Fruit fly (Drosophila melanogaster): ENCODE data around the gene Ir62a.
A peak's percentile ranks its signal among the peaks of the same experiment; 100 is the strongest.

Ir62a gene

DNA sequence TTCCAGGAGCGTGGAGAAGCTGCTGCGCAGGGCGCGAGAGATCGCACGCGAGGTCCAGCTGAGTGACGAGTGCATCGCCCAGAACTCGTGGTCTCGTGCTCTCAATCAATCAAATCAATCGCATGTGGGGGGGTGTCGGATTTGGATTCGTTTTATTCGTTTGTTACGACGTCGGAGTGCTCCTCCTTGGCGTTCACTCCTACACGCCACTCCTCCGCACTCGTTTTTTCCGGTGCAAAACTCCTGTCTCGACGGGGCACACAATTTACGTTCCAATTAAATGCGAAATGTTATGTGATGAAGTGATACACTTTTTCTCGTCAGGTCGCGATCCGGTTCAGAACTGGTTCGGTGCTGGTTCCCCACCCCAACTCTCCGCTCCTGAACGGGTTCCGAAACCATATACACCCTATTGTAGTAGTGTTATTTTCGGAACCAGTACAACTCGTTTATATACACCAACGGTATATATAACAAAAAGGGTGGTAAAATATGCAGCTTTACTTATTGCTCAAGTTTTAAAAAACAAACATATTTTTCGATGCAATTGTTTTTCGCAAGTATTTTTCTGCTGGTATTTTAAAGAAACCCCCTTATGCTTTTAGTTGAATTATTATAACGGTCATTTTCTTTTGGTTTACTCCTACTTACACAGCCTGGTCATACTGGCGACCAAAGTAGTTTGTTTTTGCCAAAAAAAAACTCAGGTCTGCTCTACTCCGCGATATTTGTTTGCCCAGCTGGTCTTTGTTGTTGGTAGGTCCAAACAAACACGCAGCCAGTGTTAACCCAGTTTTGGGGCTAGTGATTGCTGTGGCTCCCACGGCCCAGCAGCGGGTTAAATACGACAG lies 5.7 kb upstream of the Ir62a start, which contains the start of the genes CG12091 and pns (continued):
- peak; percentile 38; the same call in 1 of the 2 replicates for TF ChIP-seq CG11085 (GFP tag; IDR thresholded peaks at IDR 0.05)
- TF ChIP-seq wor (GFP tag; IDR thresholded peaks at IDR 0.05) = peak; percentile 58
- TF ChIP-seq nerfin-1 (tag; optimal IDR thresholded peaks at IDR 0.05) = peak; percentile 39
- peak; percentile 59 for TF ChIP-seq lbe (GFP tag; optimal IDR thresholded peaks at IDR 0.05)
- peak; percentile 80 for TF ChIP-seq CG30020 (tag; optimal IDR thresholded peaks at IDR 0.05)
- TF ChIP-seq CG4730 (GFP tag; IDR thresholded peaks at IDR 0.05) = peak; percentile 39; the same call in 1 of the 2 replicates
- peak; percentile 68 for TF ChIP-seq CG10543 (GFP tag; optimal IDR thresholded peaks at IDR 0.05)
- TF ChIP-seq CG9932 (GFP tag; IDR thresholded peaks at IDR 0.05) = peak; percentile 77
- no peak for TF ChIP-seq CG14860 (GFP tag; IDR thresholded peaks at IDR 0.05; ENCODE audit: partially characterized antibody)
- no peak for TF ChIP-seq eve (GFP tag; optimal IDR thresholded peaks at IDR 0.05)
- no peak; the same call in 2 of the 3 replicates for TF ChIP-seq zen2 (GFP tag; IDR thresholded peaks at IDR 0.05; ENCODE audit: partially characterized antibody)
- TF ChIP-seq psq (GFP tag; optimal IDR thresholded peaks at IDR 0.05) = peak; percentile 38
- peak; percentile 77 for TF ChIP-seq CG10366 (GFP tag; IDR thresholded peaks at IDR 0.05)
- no peak for TF ChIP-seq Gsc (GFP tag; IDR thresholded peaks at IDR 0.05)
- peak in 1 of 2 experiments; percentile 16 for TF ChIP-seq Eip74EF (GFP tag; optimal IDR thresholded peaks at IDR 0.05)
- TF ChIP-seq zen (tag; optimal IDR thresholded peaks at IDR 0.05) = peak; percentile 72
- TF ChIP-seq HLHmδ (GFP tag; optimal IDR thresholded peaks at IDR 0.05) = peak; percentile 71
- TF ChIP-seq Meics (GFP tag; optimal IDR thresholded peaks at IDR 0.05) = peak; percentile 87
- TF ChIP-seq ken (GFP tag; IDR thresholded peaks at IDR 0.05) = 0 out of 3 replicates have a peak, but pooled peaks have one; percentile 31
- TF ChIP-seq CG8281 (tag; optimal IDR thresholded peaks at IDR 0.05) = no peak
- peak; percentile 56 for TF ChIP-seq CG18764 (GFP tag; optimal IDR thresholded peaks at IDR 0.05)
- peak; percentile 45 for TF ChIP-seq Mad (GFP tag; optimal IDR thresholded peaks at IDR 0.05)
- TF ChIP-seq BEAF-32 (GFP tag; optimal IDR thresholded peaks at IDR 0.05) = peak; percentile 44
- no peak for TF ChIP-seq usp (GFP tag; optimal IDR thresholded peaks at IDR 0.05)
- peak; percentile 100 for TF ChIP-seq CG15514 (GFP tag; optimal IDR thresholded peaks at IDR 0.05)
- peak; percentile 38 for TF ChIP-seq Hmx (GFP tag; optimal IDR thresholded peaks at IDR 0.05)
- peak; percentile 71 for TF ChIP-seq caup (GFP tag; optimal IDR thresholded peaks at IDR 0.05; ENCODE audit: severe bottlenecking)
- TF ChIP-seq Taf1 (GFP tag; IDR thresholded peaks at IDR 0.05) = 0 out of 2 replicates have a peak, but pooled peaks have one; percentile 30
- peak; percentile 20 for TF ChIP-seq NK7.1 (GFP tag; optimal IDR thresholded peaks at IDR 0.05)
- peak; percentile 77 for TF ChIP-seq Hmr (GFP tag; optimal IDR thresholded peaks at IDR 0.05)
- peak in 1 of 3 experiments; percentile 60 for TF ChIP-seq lola (GFP tag; optimal IDR thresholded peaks at IDR 0.05)
- peak; percentile 56 for TF ChIP-seq Fer3 (tag; optimal IDR thresholded peaks at IDR 0.05)
- no peak for TF ChIP-seq dan (GFP tag; IDR thresholded peaks at IDR 0.05)
- TF ChIP-seq dimm (GFP tag; IDR thresholded peaks at IDR 0.05) = no peak
- TF ChIP-seq CG16863 (GFP tag; optimal IDR thresholded peaks at IDR 0.05) = peak; percentile 54
- TF ChIP-seq aop (GFP tag; IDR thresholded peaks at IDR 0.05) = no peak
- peak; percentile 68 for TF ChIP-seq CG8290 (GFP tag; optimal IDR thresholded peaks at IDR 0.05)
- peak in 1 of 2 experiments; percentile 53 for TF ChIP-seq CG8290 (tag; optimal IDR thresholded peaks at IDR 0.05)
- TF ChIP-seq CG10321 (GFP tag; IDR thresholded peaks at IDR 0.05) = peak; percentile 25; the same call in 1 of the 2 replicates
- peak; percentile 63 for TF ChIP-seq fu2 (GFP tag; optimal IDR thresholded peaks at IDR 0.05)
- no peak for TF ChIP-seq corto (GFP tag; optimal IDR thresholded peaks at IDR 0.05)
- no peak for TF ChIP-seq prd (optimal IDR thresholded peaks at IDR 0.05)
- peak; percentile 68 for TF ChIP-seq prd (GFP tag; IDR thresholded peaks at IDR 0.05)
- no peak for TF ChIP-seq CG14965 (GFP tag; optimal IDR thresholded peaks at IDR 0.05; ENCODE audit: borderline replicate concordance)
- TF ChIP-seq CG14441 (GFP tag; IDR thresholded peaks at IDR 0.05) = peak; percentile 71
- peak; percentile 26 for TF ChIP-seq crc (GFP tag; optimal IDR thresholded peaks at IDR 0.05)
- peak; percentile 64 for TF ChIP-seq CG3995 (GFP tag; optimal IDR thresholded peaks at IDR 0.05)
- peak; percentile 77 for TF ChIP-seq CoRest (tag; optimal IDR thresholded peaks at IDR 0.05)
